Fruit fly (Drosophila melanogaster): ENCODE data around the gene CG32815.
A peak's percentile ranks its signal among the peaks of the same experiment; 100 is the strongest.

Gene CG32815

DNA sequence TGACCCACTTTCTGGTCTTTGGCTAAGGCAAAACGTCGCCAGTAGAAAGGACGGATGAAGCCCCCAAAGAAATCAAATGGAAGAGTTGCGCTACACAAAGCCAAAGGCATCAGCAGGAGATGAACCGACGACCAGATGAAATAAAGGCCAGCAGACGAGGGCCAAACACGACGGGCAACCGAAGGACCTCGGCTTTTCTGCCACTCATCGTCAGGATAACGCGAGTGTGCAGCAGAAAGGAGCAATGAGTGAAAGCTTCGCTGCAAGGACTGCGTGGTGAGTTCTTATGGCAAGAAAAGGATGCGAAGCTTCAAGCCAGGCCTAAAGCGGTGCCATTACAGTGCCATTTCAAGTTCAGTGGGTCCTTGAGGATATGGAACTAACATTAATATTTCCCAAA, 53.6 kb downstream of the CG32815 start:
- no peak for TF ChIP-seq Fer2 (tag; optimal IDR thresholded peaks at IDR 0.05)
- peak; percentile 80 for TF ChIP-seq z (GFP tag; IDR thresholded peaks at IDR 0.05)
- TF ChIP-seq Deaf1 (tag; optimal IDR thresholded peaks at IDR 0.05), result peak; percentile 87
